Fruit fly (Drosophila melanogaster) whole organism, embryonic: ENCODE data around the gene Tmhs.
A peak's percentile ranks its signal among the peaks of the same experiment; 100 is the strongest.

Experiments used
- Atf-2 ChIP-seq: fragments of 200-800 bp; sonication (Bioruptor generic); optimal IDR thresholded peaks from 2 replicates; lab custom pipeline; 2016; ENCODE audit warnings: missing biosample characterization, missing genetic modification characterization
- Awh ChIP-seq: fragments of 200-800 bp; sonication (Bioruptor generic); IDR thresholded peaks from 2 replicates; pipeline ENCODE4, ENCODE4 v1.3.6; 2022; ENCODE audit warnings: missing biosample characterization, missing genetic modification characterization
- Blimp-1 ChIP-seq: fragments of 200-800 bp; sonication (Bioruptor generic); optimal IDR thresholded peaks from 3 replicates; lab custom pipeline; 2018; ENCODE audit warnings: missing biosample characterization, missing genetic modification characterization, mild to moderate bottlenecking, moderate library complexity, missing genetic modification reagents
- CG10147 ChIP-seq: fragments of 200-800 bp; sonication (Bioruptor generic); optimal IDR thresholded peaks from 2 replicates; lab custom pipeline; 2019; ENCODE audit warnings: missing biosample characterization, mild to moderate bottlenecking, missing genetic modification characterization, moderate library complexity
- CG10431 ChIP-seq: fragments of 200-800 bp; sonication (Bioruptor generic); optimal IDR thresholded peaks from 3 replicates; lab custom pipeline; 2018; ENCODE audit warnings: missing biosample characterization, mild to moderate bottlenecking, missing genetic modification characterization
- CG10565 ChIP-seq: fragments of 200-800 bp; sonication (Bioruptor generic); optimal IDR thresholded peaks from 3 replicates; lab custom pipeline; 2016; ENCODE audit warnings: missing biosample characterization, mild to moderate bottlenecking, missing genetic modification characterization
- CG11696 ChIP-seq: fragments of 200-800 bp; sonication (Bioruptor generic); IDR thresholded peaks from 2 replicates; pipeline ENCODE4 v1.3.6; 2022; ENCODE audit warnings: missing biosample characterization, missing genetic modification characterization
- CG12942 ChIP-seq: fragments of 200-800 bp; sonication (Bioruptor generic); optimal IDR thresholded peaks from 3 replicates; lab custom pipeline; 2016; ENCODE audit warnings: missing biosample characterization, missing genetic modification characterization
- CG13775 ChIP-seq: fragments of 200-800 bp; sonication (Bioruptor generic); optimal IDR thresholded peaks from 3 replicates; lab custom pipeline; 2017; ENCODE audit warnings: missing biosample characterization, mild to moderate bottlenecking, missing genetic modification characterization
- CG15011 ChIP-seq: fragments of 200-800 bp; sonication (Bioruptor generic); optimal IDR thresholded peaks from 3 replicates; lab custom pipeline; 2018; ENCODE audit warnings: missing biosample characterization, mild to moderate bottlenecking, missing genetic modification characterization
- CG16779 ChIP-seq: fragments of 200-800 bp; sonication (Bioruptor generic); IDR thresholded peaks from 2 replicates; pipeline ENCODE4 v1.3.6; 2022; ENCODE audit warnings: missing biosample characterization, missing genetic modification characterization
- CG18011 ChIP-seq: fragments of 200-800 bp; sonication (Bioruptor generic); optimal IDR thresholded peaks from 2 replicates; lab custom pipeline; 2017; ENCODE audit warnings: missing biosample characterization, missing genetic modification characterization, mild to moderate bottlenecking, moderate library complexity, missing genotype
- CG2678 ChIP-seq: fragments of 200-800 bp; sonication (Bioruptor generic); optimal IDR thresholded peaks from 3 replicates; lab custom pipeline; 2019; ENCODE audit warnings: missing biosample characterization, mild to moderate bottlenecking, missing genetic modification characterization, moderate library complexity
- CG31365 ChIP-seq: fragments of 200-800 bp; sonication (Bioruptor generic); optimal IDR thresholded peaks from 2 replicates; lab custom pipeline; 2018; ENCODE audit warnings: missing biosample characterization, mild to moderate bottlenecking, missing genetic modification characterization
- CG34376 ChIP-seq: fragments of 200-800 bp; sonication (Bioruptor generic); optimal IDR thresholded peaks from 2 replicates; lab custom pipeline; 2018; ENCODE audit warnings: missing biosample characterization, mild to moderate bottlenecking, missing genetic modification characterization
- CG6254 ChIP-seq: fragments of 200-800 bp; sonication (Bioruptor generic); optimal IDR thresholded peaks from 3 replicates; lab custom pipeline; 2017; ENCODE audit warnings: mild to moderate bottlenecking, missing biosample characterization, missing genetic modification reagents, missing genetic modification characterization
- CG7372 ChIP-seq: fragments of 200-800 bp; sonication (Bioruptor generic); IDR thresholded peaks from 2 replicates; pipeline ENCODE4 v1.3.6; 2022; ENCODE audit warnings: missing biosample characterization, missing genetic modification characterization
- CG7987 ChIP-seq: fragments of 200-800 bp; sonication (Bioruptor generic); optimal IDR thresholded peaks from 2 replicates; lab custom pipeline; 2018; ENCODE audit warnings: missing biosample characterization, mild to moderate bottlenecking, missing genetic modification characterization, moderate library complexity
- CkIIα-i1 ChIP-seq: fragments of 200-800 bp; sonication (Bioruptor generic); IDR thresholded peaks from 2 replicates; pipeline ENCODE4 v1.3.6; 2022; ENCODE audit warnings: missing biosample characterization, missing genetic modification characterization
- D ChIP-seq, 2 experiments: fragments of 200-800 bp in 1 of 2; fragments of >200 bp in 1 of 2; sonication (Bioruptor generic) in 1 of 2; optimal IDR thresholded peaks; 2 replicates in 1 of 2; 3 replicates in 1 of 2; lab custom pipeline; 2017; ENCODE audit warnings: mild to moderate bottlenecking in 1 of 2, missing biosample characterization in 1 of 2, missing genetic modification characterization in 1 of 2, missing genetic modification reagents in 1 of 2
- Dbx ChIP-seq: fragments of 200-800 bp; sonication (Bioruptor generic); IDR thresholded peaks from 3 replicates; pipeline ENCODE4 v1.3.6; 2022; ENCODE audit warnings: missing biosample characterization, missing genetic modification characterization
- Dip2 ChIP-seq: fragments of 200-800 bp; sonication (Bioruptor generic); IDR thresholded peaks from 2 replicates; pipeline ENCODE4 v1.3.6; 2022; ENCODE audit warnings: missing biosample characterization, missing genetic modification characterization
- Elba2 ChIP-seq: fragments of 200-800 bp; sonication (Bioruptor generic); optimal IDR thresholded peaks from 3 replicates; lab custom pipeline; 2016; ENCODE audit warnings: missing biosample characterization, missing genetic modification characterization
- HLH3B ChIP-seq: fragments of 200-800 bp; sonication (Bioruptor generic); IDR thresholded peaks from 2 replicates; pipeline ENCODE4 v1.3.6; 2022; ENCODE audit warnings: missing biosample characterization, missing genetic modification characterization
- Mes4 ChIP-seq: fragments of 200-800 bp; sonication (Bioruptor generic); optimal IDR thresholded peaks from 2 replicates; lab custom pipeline; 2016; ENCODE audit warnings: missing biosample characterization, missing genetic modification characterization
- Mrtf ChIP-seq: fragments of 200-800 bp; sonication (Bioruptor generic); IDR thresholded peaks from 3 replicates; pipeline ENCODE4 v1.3.6; 2022; ENCODE audit warnings: missing biosample characterization, missing genetic modification characterization
- Neu2 ChIP-seq: fragments of 200-800 bp; sonication (Bioruptor generic); optimal IDR thresholded peaks from 3 replicates; lab custom pipeline; 2016; ENCODE audit warnings: missing biosample characterization, missing genetic modification characterization, borderline replicate concordance
- Side ChIP-seq: fragments of 200-800 bp; sonication (Bioruptor generic); optimal IDR thresholded peaks from 2 replicates; lab custom pipeline; 2016; ENCODE audit warnings: missing biosample characterization, missing genetic modification characterization
- Xrp1 ChIP-seq: fragments of 200-800 bp; sonication (Bioruptor generic); IDR thresholded peaks from 2 replicates; pipeline ENCODE4 v1.3.6; 2022; ENCODE audit warnings: missing biosample characterization, missing genetic modification characterization
- ac ChIP-seq: fragments of 200-800 bp; sonication (Bioruptor generic); optimal IDR thresholded peaks from 3 replicates; lab custom pipeline; 2017; ENCODE audit warnings: missing biosample characterization, mild to moderate bottlenecking, missing genetic modification characterization
- al ChIP-seq: fragments of 200-800 bp; sonication (Bioruptor generic); IDR thresholded peaks from 2 replicates; pipeline ENCODE4 v1.3.6; 2022; ENCODE audit warnings: missing biosample characterization, missing genetic modification characterization
- bowl ChIP-seq: fragments of 200-800 bp; sonication (Bioruptor generic); IDR thresholded peaks from 2 replicates; pipeline ENCODE4 v1.3.6; 2022; ENCODE audit warnings: missing biosample characterization, missing genetic modification characterization
- chinmo ChIP-seq: fragments of 200-800 bp; sonication (Bioruptor generic); IDR thresholded peaks from 4 replicates; pipeline ENCODE4 v1.3.6; 2022; ENCODE audit warnings: missing biosample characterization, missing genetic modification characterization; ENCODE audit not compliant: partially characterized antibody
- cwo ChIP-seq: fragments of 200-800 bp; sonication (Bioruptor generic); optimal IDR thresholded peaks from 3 replicates; lab custom pipeline; 2017; ENCODE audit warnings: missing biosample characterization, missing genetic modification characterization, mild to moderate bottlenecking, moderate library complexity, missing genetic modification reagents
- disco-r ChIP-seq: fragments of 200-800 bp; sonication (Bioruptor generic); optimal IDR thresholded peaks from 2 replicates; lab custom pipeline; 2016; ENCODE audit warnings: missing biosample characterization, missing genetic modification characterization
- dm ChIP-seq: fragments of 200-800 bp; sonication (Bioruptor generic); optimal IDR thresholded peaks from 3 replicates; lab custom pipeline; 2016; ENCODE audit warnings: missing biosample characterization, missing genetic modification characterization
- en ChIP-seq: fragments of 200-800 bp; sonication (Bioruptor generic); optimal IDR thresholded peaks from 2 replicates; lab custom pipeline; 2016; ENCODE audit warnings: missing biosample characterization, missing genetic modification characterization
- gem ChIP-seq: fragments of 200-800 bp; sonication (Bioruptor generic); optimal IDR thresholded peaks from 2 replicates; lab custom pipeline; 2019; ENCODE audit warnings: missing biosample characterization, mild to moderate bottlenecking, missing genetic modification characterization, moderate library complexity
- hth ChIP-seq: fragments of >200 bp; optimal IDR thresholded peaks from 2 replicates; lab custom pipeline; 2017; ENCODE audit warnings: inconsistent platforms
- ind ChIP-seq: fragments of 200-800 bp; sonication (Bioruptor generic); optimal IDR thresholded peaks from 3 replicates; lab custom pipeline; 2016; ENCODE audit warnings: missing biosample characterization, missing genetic modification characterization
- insv ChIP-seq, 2 experiments: fragments of 200-800 bp; sonication (Bioruptor generic); optimal IDR thresholded peaks; 3 replicates each; lab custom pipeline; 2016 to 2018; ENCODE audit warnings: missing biosample characterization in 2 of 2, missing genetic modification characterization in 2 of 2
- inv ChIP-seq: fragments of 200-800 bp; sonication (Bioruptor generic); IDR thresholded peaks from 2 replicates; pipeline ENCODE4 v1.3.6; 2022; ENCODE audit warnings: missing biosample characterization, missing genetic modification characterization; ENCODE audit not compliant: partially characterized antibody
- kay ChIP-seq: fragments of 200-800 bp; sonication (Bioruptor generic); optimal IDR thresholded peaks from 2 replicates; lab custom pipeline; 2016; ENCODE audit warnings: missing biosample characterization, missing genetic modification characterization
- nerfin-1 ChIP-seq: fragments of 200-800 bp; sonication (Bioruptor generic); optimal IDR thresholded peaks from 3 replicates; lab custom pipeline; 2019; ENCODE audit warnings: missing biosample characterization, mild to moderate bottlenecking, missing genetic modification characterization, moderate library complexity
- pfk ChIP-seq: fragments of 200-800 bp; sonication (Bioruptor generic); optimal IDR thresholded peaks from 2 replicates; lab custom pipeline; 2018; ENCODE audit warnings: missing biosample characterization, mild to moderate bottlenecking, missing genetic modification characterization, moderate library complexity
- phol ChIP-seq: fragments of 200-800 bp; sonication (Bioruptor generic); optimal IDR thresholded peaks from 3 replicates; lab custom pipeline; 2018; ENCODE audit warnings: missing biosample characterization, mild to moderate bottlenecking, missing genetic modification characterization, moderate library complexity
- pros ChIP-seq: fragments of 200-800 bp; sonication (Bioruptor generic); optimal IDR thresholded peaks from 3 replicates; lab custom pipeline; 2019; ENCODE audit warnings: missing biosample characterization, mild to moderate bottlenecking, missing genetic modification characterization, moderate library complexity
- sr ChIP-seq: fragments of 200-800 bp; sonication (Bioruptor generic); IDR thresholded peaks from 3 replicates; pipeline ENCODE4 v1.3.6; 2022; ENCODE audit warnings: missing biosample characterization, missing genetic modification characterization
- vvl ChIP-seq: fragments of 200-800 bp; sonication (Bioruptor generic); IDR thresholded peaks from 2 replicates; pipeline ENCODE4 v1.3.6; 2022; ENCODE audit warnings: missing biosample characterization, missing genetic modification characterization
- wor ChIP-seq: fragments of 200-800 bp; sonication (Bioruptor generic); IDR thresholded peaks from 2 replicates; pipeline ENCODE4 v1.3.6; 2022; ENCODE audit warnings: missing biosample characterization, missing genetic modification characterization
- zen2 ChIP-seq: fragments of 200-800 bp; sonication (Bioruptor generic); IDR thresholded peaks from 3 replicates; pipeline ENCODE4 v1.3.6; 2022; ENCODE audit warnings: missing biosample characterization, missing genetic modification characterization; ENCODE audit not compliant: partially characterized antibody

The Tmhs gene

DNA sequence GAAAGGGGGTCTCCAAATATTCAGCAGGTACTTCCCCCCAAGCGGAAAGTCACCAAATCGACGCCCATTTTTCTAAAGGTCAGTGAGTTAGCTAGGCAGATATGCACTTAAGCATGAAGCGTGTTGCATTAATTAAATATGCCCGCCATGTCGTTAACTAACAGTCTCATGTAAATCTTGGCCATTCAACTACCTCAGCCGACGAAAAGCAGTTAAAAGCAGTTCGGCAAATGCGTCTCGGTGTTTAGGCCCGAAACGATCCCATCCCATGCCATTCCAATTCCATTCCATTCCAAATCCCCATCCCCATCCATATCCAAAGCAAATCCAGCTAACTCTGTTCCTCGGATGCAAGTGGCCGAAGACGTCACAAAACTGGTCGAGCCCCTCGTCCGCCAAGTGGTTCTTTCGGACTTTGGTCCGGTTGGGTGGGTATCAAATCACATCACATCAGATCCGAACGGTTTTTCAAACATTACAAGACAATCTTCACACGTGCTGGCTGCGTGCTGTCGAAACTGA, 54.6 kb downstream of the Tmhs start:
- TF ChIP-seq pros (GFP tag; lab: Kevin White, UChicago): peak; percentile 49
- 0 out of 4 replicates have a peak, but pooled peaks have one; percentile 60 for TF ChIP-seq chinmo
- no peak for TF ChIP-seq ac (GFP tag; lab: Kevin White, UChicago)
- peak; percentile 10 for TF ChIP-seq cwo (GFP tag; lab: Kevin White, UChicago)
- TF ChIP-seq CG7372 (GFP tag; lab: Robert Waterston, UW): no peak
- no peak for TF ChIP-seq kay (GFP tag; lab: Kevin White, UChicago)
- no peak for TF ChIP-seq Dip2 (GFP tag; lab: Robert Waterston, UW)
- no peak for TF ChIP-seq al (GFP tag; lab: Robert Waterston, UW)
- TF ChIP-seq HLH3B (GFP tag; lab: Robert Waterston, UW): no peak
- no peak for TF ChIP-seq Atf-2 (GFP tag; lab: Kevin White, UChicago)
- no peak for TF ChIP-seq CG13775
- no peak for TF ChIP-seq Elba2 (GFP tag; lab: Kevin White, UChicago)
- TF ChIP-seq Blimp-1 (GFP tag; lab: Kevin White, UChicago): no peak
- TF ChIP-seq en (GFP tag; lab: Kevin White, UChicago): no peak
- TF ChIP-seq sr (GFP tag; lab: Robert Waterston, UW): no peak
- TF ChIP-seq CG16779 (GFP tag; lab: Robert Waterston, UW): no peak
- TF ChIP-seq D (optimal IDR thresholded peaks at IDR 0.05; lab: Kevin White, UChicago): no peak
- no peak for TF ChIP-seq D (GFP tag; optimal IDR thresholded peaks at IDR 0.05; lab: Kevin White, UChicago)
- peak; percentile 90 for TF ChIP-seq pfk (GFP tag; lab: Kevin White, UChicago)
- TF ChIP-seq bowl (GFP tag; lab: Robert Waterston, UW): no peak
- TF ChIP-seq Xrp1 (GFP tag; lab: Robert Waterston, UW): no peak
- no peak for TF ChIP-seq CG10565 (GFP tag; lab: Kevin White, UChicago)
- no peak for TF ChIP-seq Awh (GFP tag; lab: Robert Waterston, UW)
- no peak for TF ChIP-seq Side (GFP tag; lab: Kevin White, UChicago)
- TF ChIP-seq phol (tag; lab: Kevin White, UChicago): no peak
- no peak for TF ChIP-seq CG2678 (tag; lab: Kevin White, UChicago)
- TF ChIP-seq CG6254 (GFP tag; lab: Kevin White, UChicago): no peak
- TF ChIP-seq CG12942: no peak
- peak; percentile 68 for TF ChIP-seq gem (tag; lab: Kevin White, UChicago)
- no peak for TF ChIP-seq CG34376 (GFP tag; lab: Kevin White, UChicago)
- TF ChIP-seq Mrtf (GFP tag; lab: Robert Waterston, UW): no peak
- peak; percentile 72 for TF ChIP-seq CG10431 (GFP tag; lab: Kevin White, UChicago)
- TF ChIP-seq dm: no peak
- TF ChIP-seq Mes4: no peak
- TF ChIP-seq Dbx: no peak
- TF ChIP-seq CG31365 (tag; lab: Kevin White, UChicago): peak; percentile 29
- no peak for TF ChIP-seq CG10147 (GFP tag; lab: Kevin White, UChicago)
- TF ChIP-seq CG15011: no peak
- TF ChIP-seq CG11696 (GFP tag; lab: Robert Waterston, UW): no peak
- TF ChIP-seq CkIIα-i1 (GFP tag; lab: Robert Waterston, UW): no peak
- TF ChIP-seq nerfin-1 (tag; lab: Kevin White, UChicago): no peak
- TF ChIP-seq disco-r (GFP tag; lab: Kevin White, UChicago): no peak
- TF ChIP-seq CG7987 (GFP tag; lab: Kevin White, UChicago): peak; percentile 67
- no peak for TF ChIP-seq hth (lab: Kevin White, UChicago)
- no peak for TF ChIP-seq Neu2 (GFP tag; lab: Kevin White, UChicago)
- no peak for TF ChIP-seq CG18011 (GFP tag; lab: Kevin White, UChicago)
- no peak for TF ChIP-seq ind
- TF ChIP-seq zen2 (GFP tag; lab: Robert Waterston, UW): no peak
- peak; percentile 50; the same call in 1 of the 2 replicates for TF ChIP-seq vvl (GFP tag; lab: Robert Waterston, UW)
- TF ChIP-seq insv (GFP tag; optimal IDR thresholded peaks at IDR 0.05; lab: Kevin White, UChicago): no peak
- TF ChIP-seq wor (GFP tag; lab: Robert Waterston, UW): no peak
- no peak for TF ChIP-seq inv (GFP tag; lab: Robert Waterston, UW)
